Worm (Caenorhabditis elegans) whole organism, late embryonic: Measurements from ENCODE around the gene cutl-28.
A peak's percentile ranks its signal among the peaks of the same experiment; 100 is the strongest.

Experiments used
- T23F11.4 ChIP-seq: fragments of 200-800 bp; sonication (Bioruptor generic); optimal IDR thresholded peaks from 2 replicates; lab custom pipeline; 2018; ENCODE audit warnings: mild to moderate bottlenecking, missing genetic modification characterization, missing compliant biosample characterization
- Y22D7AL.16 ChIP-seq: sonication (generic microtip); optimal IDR thresholded peaks from 2 replicates; lab custom pipeline; 2016; ENCODE audit warnings: missing genetic modification characterization, missing compliant biosample characterization
- ama-1 ChIP-seq: fragments of 150-350 bp; optimal IDR thresholded peaks from 2 replicates; lab custom pipeline; 2014
- ceh-18 ChIP-seq: sonication (generic microtip); optimal IDR thresholded peaks from 2 replicates; lab custom pipeline; 2016; ENCODE audit warnings: missing genetic modification characterization, missing compliant biosample characterization
- ceh-2 ChIP-seq: sonication (generic microtip); optimal IDR thresholded peaks from 2 replicates; lab custom pipeline; 2016; ENCODE audit warnings: missing genotype, missing genetic modification characterization, missing compliant biosample characterization
- ceh-24 ChIP-seq: sonication (generic microtip); optimal IDR thresholded peaks from 2 replicates; lab custom pipeline; 2016; ENCODE audit warnings: mild to moderate bottlenecking, missing genetic modification characterization, missing compliant biosample characterization
- ceh-30 ChIP-seq: fragments of 150-350 bp; optimal IDR thresholded peaks from 2 replicates; lab custom pipeline; 2014; ENCODE audit warnings: missing biosample characterization, missing genetic modification characterization
- ceh-31 ChIP-seq: sonication (generic microtip); optimal IDR thresholded peaks from 2 replicates; lab custom pipeline; 2016; ENCODE audit warnings: missing genetic modification characterization, missing compliant biosample characterization
- ceh-45 ChIP-seq: fragments of 200-800 bp; sonication (Bioruptor generic); IDR thresholded peaks from 2 replicates; pipeline ENCODE4 v1.3.6; 2022; ENCODE audit warnings: missing genetic modification reagents, missing genetic modification characterization, missing compliant biosample characterization
- ceh-48 ChIP-seq: sonication (generic microtip); optimal IDR thresholded peaks from 2 replicates; lab custom pipeline; 2016; ENCODE audit warnings: missing genetic modification characterization, inconsistent platforms, missing compliant biosample characterization
- ceh-9 ChIP-seq: sonication (generic microtip); optimal IDR thresholded peaks from 2 replicates; lab custom pipeline; 2016; ENCODE audit warnings: mild to moderate bottlenecking, missing genetic modification characterization, inconsistent platforms, missing compliant biosample characterization
- che-1 ChIP-seq: sonication (generic microtip); optimal IDR thresholded peaks from 2 replicates; lab custom pipeline; 2016; ENCODE audit warnings: mild to moderate bottlenecking, missing genetic modification characterization, missing compliant biosample characterization
- dmd-4 ChIP-seq: sonication (generic microtip); optimal IDR thresholded peaks from 2 replicates; lab custom pipeline; 2016; ENCODE audit warnings: borderline replicate concordance, missing genetic modification characterization, missing compliant biosample characterization
- dve-1 ChIP-seq: sonication (generic microtip); optimal IDR thresholded peaks from 2 replicates; lab custom pipeline; 2017; ENCODE audit warnings: antibody characterized with exemption, mild to moderate bottlenecking, missing genetic modification characterization, missing compliant biosample characterization
- elt-2 ChIP-seq: sonication (generic microtip); optimal IDR thresholded peaks from 2 replicates; lab custom pipeline; 2016; ENCODE audit warnings: missing genetic modification reagents, missing genetic modification characterization, missing compliant biosample characterization
- fkh-6 ChIP-seq: sonication (generic microtip); optimal IDR thresholded peaks from 2 replicates; lab custom pipeline; 2016; ENCODE audit warnings: missing genetic modification characterization, missing compliant biosample characterization
- gmeb-2 ChIP-seq: sonication (generic microtip); optimal IDR thresholded peaks from 2 replicates; lab custom pipeline; 2016; ENCODE audit warnings: missing genetic modification characterization, inconsistent platforms, missing compliant biosample characterization
- hlh-13 ChIP-seq: fragments of 200-800 bp; sonication (Bioruptor generic); optimal IDR thresholded peaks from 2 replicates; lab custom pipeline; 2018; ENCODE audit warnings: mild to moderate bottlenecking, missing genetic modification characterization, missing compliant biosample characterization
- hlh-15 ChIP-seq: sonication (generic microtip); optimal IDR thresholded peaks from 2 replicates; lab custom pipeline; 2016; ENCODE audit warnings: missing genetic modification characterization, missing compliant biosample characterization
- hlh-30 ChIP-seq: sonication (generic microtip); optimal IDR thresholded peaks from 2 replicates; lab custom pipeline; 2017; ENCODE audit warnings: antibody characterized with exemption, missing genetic modification characterization, missing compliant biosample characterization; ENCODE audit not compliant: insufficient read depth
- hlh-6 ChIP-seq: sonication (generic microtip); optimal IDR thresholded peaks from 2 replicates; lab custom pipeline; 2016; ENCODE audit warnings: missing genotype, missing genetic modification characterization, missing compliant biosample characterization
- hlh-8 ChIP-seq: sonication (generic microtip); optimal IDR thresholded peaks from 2 replicates; lab custom pipeline; 2016; ENCODE audit warnings: missing genotype, missing genetic modification characterization, missing compliant biosample characterization
- madf-2 ChIP-seq: sonication (generic microtip); optimal IDR thresholded peaks from 2 replicates; lab custom pipeline; 2017; ENCODE audit warnings: missing genetic modification characterization, missing compliant biosample characterization
- mec-3 ChIP-seq: sonication (generic microtip); optimal IDR thresholded peaks from 2 replicates; lab custom pipeline; 2016; ENCODE audit warnings: borderline replicate concordance, missing genetic modification characterization, missing compliant biosample characterization
- nfya-1 ChIP-seq: sonication (generic microtip); optimal IDR thresholded peaks from 2 replicates; lab custom pipeline; 2017; ENCODE audit warnings: missing genetic modification characterization, mild to moderate bottlenecking, missing compliant biosample characterization, antibody characterized with exemption, moderate library complexity
- nhr-11 ChIP-seq: fragments of 150-350 bp; optimal IDR thresholded peaks from 2 replicates; lab custom pipeline; 2014; ENCODE audit warnings: missing biosample characterization, missing genetic modification characterization
- nhr-232 ChIP-seq: sonication (generic microtip); optimal IDR thresholded peaks from 2 replicates; lab custom pipeline; 2016; ENCODE audit warnings: missing genetic modification characterization, missing compliant biosample characterization
- npax-4 ChIP-seq: sonication (generic microtip); optimal IDR thresholded peaks from 2 replicates; lab custom pipeline; 2016; ENCODE audit warnings: missing genetic modification characterization, missing compliant biosample characterization
- odd-2 ChIP-seq: sonication (generic microtip); optimal IDR thresholded peaks from 2 replicates; lab custom pipeline; 2017; ENCODE audit warnings: antibody characterized with exemption, mild to moderate bottlenecking, missing genetic modification characterization, missing compliant biosample characterization
- pag-3 ChIP-seq: sonication (generic microtip); optimal IDR thresholded peaks from 2 replicates; lab custom pipeline; 2016; ENCODE audit warnings: missing compliant biosample characterization, missing genetic modification characterization, borderline replicate concordance
- pax-1 ChIP-seq: fragments of 150-350 bp; optimal IDR thresholded peaks from 2 replicates; lab custom pipeline; 2014; ENCODE audit warnings: missing biosample characterization, missing genetic modification characterization
- pha-4 ChIP-seq: fragments of 150-350 bp; optimal IDR thresholded peaks from 2 replicates; lab custom pipeline; 2018; ENCODE audit warnings: missing biosample characterization, missing genetic modification reagents, missing genetic modification characterization
- pqm-1 ChIP-seq: sonication (generic microtip); optimal IDR thresholded peaks from 2 replicates; lab custom pipeline; 2016; ENCODE audit warnings: missing genetic modification characterization, missing compliant biosample characterization
- ref-2 ChIP-seq: sonication (generic microtip); optimal IDR thresholded peaks from 2 replicates; lab custom pipeline; 2016; ENCODE audit warnings: missing genetic modification characterization, missing compliant biosample characterization
- sdc-2 ChIP-seq: sonication (generic microtip); optimal IDR thresholded peaks from 2 replicates; lab custom pipeline; 2016; ENCODE audit warnings: missing genotype, missing genetic modification characterization, missing compliant biosample characterization
- sox-4 ChIP-seq: sonication (generic microtip); optimal IDR thresholded peaks from 2 replicates; lab custom pipeline; 2017; ENCODE audit warnings: mild to moderate bottlenecking, missing genetic modification characterization, inconsistent platforms, missing compliant biosample characterization
- syd-9 ChIP-seq: sonication (generic microtip); optimal IDR thresholded peaks from 2 replicates; lab custom pipeline; 2016; ENCODE audit warnings: mild to moderate bottlenecking, missing genetic modification characterization, moderate library complexity, missing compliant biosample characterization
- tbx-2 ChIP-seq: sonication (generic microtip); optimal IDR thresholded peaks from 2 replicates; lab custom pipeline; 2016; ENCODE audit warnings: missing genetic modification characterization, missing compliant biosample characterization
- ttx-3 ChIP-seq: sonication (generic microtip); optimal IDR thresholded peaks from 2 replicates; lab custom pipeline; 2016; ENCODE audit warnings: missing genetic modification reagents, missing genetic modification characterization, missing compliant biosample characterization
- unc-3 ChIP-seq, 2 experiments: fragments of 200-800 bp in 1 of 2; sonication (Bioruptor generic) in 1 of 2; sonication (generic microtip) in 1 of 2; conservative IDR thresholded peaks in 1 of 2; optimal IDR thresholded peaks in 1 of 2; 2 replicates each; pipeline versions ENCODE4 v1.3.6 to Lab custom; 2016 to 2022; ENCODE audit warnings: missing compliant biosample characterization in 2 of 2, missing genetic modification characterization in 2 of 2, missing genetic modification reagents in 1 of 2
- zip-5 ChIP-seq: sonication (generic microtip); optimal IDR thresholded peaks from 2 replicates; lab custom pipeline; 2016; ENCODE audit warnings: missing genetic modification characterization, missing compliant biosample characterization
- ztf-16 ChIP-seq: sonication (generic microtip); optimal IDR thresholded peaks from 2 replicates; lab custom pipeline; 2017; ENCODE audit warnings: missing genetic modification characterization, missing compliant biosample characterization

Gene cutl-28

ce11 chrIV:649365-649764, 34.9 kb upstream of the cutl-28 start, which contains the start of gene K11H12.9:
Gene K11H12.9 (plus strand): TSS chrIV:649665.
- TF ChIP-seq ceh-48 = no peak
- TF ChIP-seq che-1 (tag; lab: Kevin White, UChicago) = no peak
- no peak for TF ChIP-seq ama-1 (lab: Kevin White, UChicago)
- no peak for TF ChIP-seq pag-3
- no peak for TF ChIP-seq ceh-2 (tag; lab: Kevin White, UChicago)
- TF ChIP-seq pha-4 (tag; lab: Kevin White, UChicago) = no peak

- no peak for TF ChIP-seq ceh-24 (tag; lab: Kevin White, UChicago)
- TF ChIP-seq zip-5 (tag; lab: Kevin White, UChicago) = no peak
- TF ChIP-seq gmeb-2 (tag; lab: Kevin White, UChicago) = no peak
- no peak for TF ChIP-seq sdc-2 (tag; lab: Kevin White, UChicago)
- no peak for TF ChIP-seq T23F11.4 (GFP tag; lab: Kevin White, UChicago)
- no peak for TF ChIP-seq ref-2
- TF ChIP-seq nfya-1 = no peak
- no peak for TF ChIP-seq nhr-232
- TF ChIP-seq ceh-45 (GFP tag; lab: Robert Waterston, UW) = no peak
- no peak for TF ChIP-seq npax-4 (tag; lab: Kevin White, UChicago)
- no peak for TF ChIP-seq hlh-13
- no peak for TF ChIP-seq pax-1 (tag; lab: Kevin White, UChicago)
- no peak for TF ChIP-seq hlh-6
- no peak for TF ChIP-seq ceh-31
- no peak for TF ChIP-seq elt-2 (tag; lab: Kevin White, UChicago)
- TF ChIP-seq Y22D7AL.16 (tag; lab: Kevin White, UChicago) = no peak
- no peak for TF ChIP-seq ceh-2 (tag; lab: Kevin White, UChicago)
- TF ChIP-seq pqm-1 (tag; lab: Kevin White, UChicago) = no peak
Observed at ce11 chrIV:653138-653848, 31.0 kb upstream of the cutl-28 start, which contains the start of gene K11H12.1. Gene K11H12.1 (minus strand): TSS chrIV:653421.

- peak; percentile 85 for TF ChIP-seq sdc-2 (tag; lab: Kevin White, UChicago)
- TF ChIP-seq tbx-2 (tag; lab: Kevin White, UChicago) = peak; percentile 99
- TF ChIP-seq fkh-6 (tag; lab: Kevin White, UChicago) = peak; percentile 75
- peak; percentile 89 for TF ChIP-seq pag-3
- TF ChIP-seq madf-2 (tag; lab: Kevin White, UChicago) = peak; percentile 90
- TF ChIP-seq mec-3 (tag; lab: Kevin White, UChicago) = no peak
- TF ChIP-seq odd-2 (tag; lab: Kevin White, UChicago) = peak; percentile 19
- peak; percentile 96 for TF ChIP-seq ceh-2 (tag; lab: Kevin White, UChicago)
- TF ChIP-seq hlh-30 (tag; lab: Kevin White, UChicago) = peak; percentile 94
- TF ChIP-seq dve-1 (tag; lab: Kevin White, UChicago) = peak; percentile 99
- TF ChIP-seq npax-4 (tag; lab: Kevin White, UChicago) = peak; percentile 18
- TF ChIP-seq ceh-48 = peak; percentile 85
- peak; percentile 99 for TF ChIP-seq nfya-1
- peak; percentile 98 for TF ChIP-seq elt-2 (tag; lab: Kevin White, UChicago)
- TF ChIP-seq dmd-4 (tag; lab: Kevin White, UChicago) = peak; percentile 47
- peak; percentile 65 for TF ChIP-seq ceh-30 (tag; lab: Kevin White, UChicago)
- no peak for TF ChIP-seq ceh-9 (tag; lab: Kevin White, UChicago)
- peak; percentile 99 for TF ChIP-seq ceh-31
- TF ChIP-seq che-1 (tag; lab: Kevin White, UChicago) = peak; percentile 71
- peak; percentile 86 for TF ChIP-seq ttx-3
- peak; percentile 82 for TF ChIP-seq zip-5 (tag; lab: Kevin White, UChicago)
- peak; percentile 87 for TF ChIP-seq unc-3 (GFP tag; conservative IDR thresholded peaks at IDR 0.05; lab: Robert Waterston, UW)
- peak; percentile 95 for TF ChIP-seq unc-3 (tag; optimal IDR thresholded peaks at IDR 0.05; lab: Kevin White, UChicago)
- TF ChIP-seq hlh-15 (tag; lab: Kevin White, UChicago) = peak; percentile 56
- peak; percentile 84 for TF ChIP-seq sox-4 (tag; lab: Kevin White, UChicago)
- peak; percentile 89 for TF ChIP-seq syd-9 (tag; lab: Kevin White, UChicago)
- TF ChIP-seq pax-1 (tag; lab: Kevin White, UChicago) = peak; percentile 92
- TF ChIP-seq nhr-11 (tag; lab: Kevin White, UChicago) = peak; percentile 61
- peak; percentile 88 for TF ChIP-seq ceh-45 (GFP tag; lab: Robert Waterston, UW)
- TF ChIP-seq ztf-16 (tag; lab: Kevin White, UChicago) = peak; percentile 97
- peak; percentile 93 for TF ChIP-seq hlh-8 (tag; lab: Kevin White, UChicago)
- peak; percentile 99 for TF ChIP-seq ceh-18 (tag; lab: Kevin White, UChicago)
- no peak for TF ChIP-seq ama-1 (lab: Kevin White, UChicago)
- peak; percentile 80 for TF ChIP-seq Y22D7AL.16 (tag; lab: Kevin White, UChicago)
- peak; percentile 30 for TF ChIP-seq hlh-13
Observed at ce11 chrIV:654526-655440, 29.5 kb upstream of the cutl-28 start, which contains the start of the genes rpl-15 and K11H12.8. Gene rpl-15 (minus strand): TSS chrIV:654576. Gene K11H12.8 (plus strand): TSS chrIV:655390.
